Worm (Caenorhabditis elegans) whole organism, L2 larva: ENCODE results near the gene myo-2.

ENCODE experiments used
- F13H6.1 ChIP-seq: sonication (generic microtip); optimal IDR thresholded peaks from 2 replicates; lab custom pipeline; 2016; ENCODE audit warnings: missing genetic modification characterization, missing compliant biosample characterization
- Y55F3AM.14 ChIP-seq: fragments of 200-800 bp; sonication (Bioruptor generic); optimal IDR thresholded peaks from 2 replicates; lab custom pipeline; 2018; ENCODE audit warnings: mild to moderate bottlenecking, missing genetic modification characterization, missing compliant biosample characterization
- ZK546.5 ChIP-seq: sonication (generic microtip); optimal IDR thresholded peaks from 2 replicates; lab custom pipeline; 2017; ENCODE audit warnings: missing biosample characterization, missing genetic modification characterization
- alr-1 ChIP-seq: fragments of 150-350 bp; optimal IDR thresholded peaks from 2 replicates; lab custom pipeline; 2014; ENCODE audit warnings: missing biosample characterization, missing genetic modification characterization
- aly-2 ChIP-seq: fragments of 150-350 bp; optimal IDR thresholded peaks from 2 replicates; lab custom pipeline; 2014; ENCODE audit warnings: missing biosample characterization, missing genetic modification characterization
- ama-1 ChIP-seq: fragments of 150-350 bp; optimal IDR thresholded peaks from 2 replicates; lab custom pipeline; 2018; ENCODE audit warnings: inconsistent platforms
- blmp-1 ChIP-seq: sonication (generic microtip); optimal IDR thresholded peaks from 2 replicates; lab custom pipeline; 2017; ENCODE audit warnings: missing genetic modification characterization, mild to moderate bottlenecking, missing compliant biosample characterization, antibody characterized with exemption, moderate library complexity; ENCODE audit not compliant: insufficient read depth
- crh-2 ChIP-seq: sonication (generic microtip); optimal IDR thresholded peaks from 2 replicates; lab custom pipeline; 2017; ENCODE audit warnings: missing biosample characterization, missing genetic modification characterization
- dmd-4 ChIP-seq: sonication (generic microtip); optimal IDR thresholded peaks from 2 replicates; lab custom pipeline; 2017; ENCODE audit warnings: missing biosample characterization, missing genetic modification characterization
- egl-27 ChIP-seq: sonication (generic microtip); optimal IDR thresholded peaks from 3 replicates; lab custom pipeline; 2017; ENCODE audit warnings: missing biosample characterization, missing genetic modification reagents, missing genetic modification characterization
- fos-1 ChIP-seq: fragments of 150-350 bp; optimal IDR thresholded peaks from 2 replicates; lab custom pipeline; 2014; ENCODE audit warnings: missing biosample characterization, missing genetic modification characterization
- gmeb-1 ChIP-seq: fragments of 150-350 bp; optimal IDR thresholded peaks from 2 replicates; lab custom pipeline; 2014; ENCODE audit warnings: missing biosample characterization, missing genetic modification characterization
- lin-11 ChIP-seq: fragments of 150-350 bp; sonication (generic microtip); optimal IDR thresholded peaks from 2 replicates; lab custom pipeline; 2014; ENCODE audit warnings: missing biosample characterization, missing genetic modification characterization, inconsistent platforms, mixed read lengths
- lin-39 ChIP-seq: fragments of 150-350 bp; optimal IDR thresholded peaks from 2 replicates; lab custom pipeline; 2014; ENCODE audit warnings: missing biosample characterization, missing genetic modification reagents, missing genetic modification characterization
- lsy-2 ChIP-seq, 2 experiments: fragments of 150-350 bp in 1 of 2; sonication (generic microtip) in 1 of 2; optimal IDR thresholded peaks; 2 replicates each; lab custom pipeline; 2014 to 2017; ENCODE audit warnings: missing biosample characterization in 2 of 2, missing genetic modification characterization in 2 of 2
- mab-5 ChIP-seq: fragments of 150-350 bp; optimal IDR thresholded peaks from 2 replicates; lab custom pipeline; 2014; ENCODE audit warnings: missing biosample characterization, missing genetic modification characterization
- mbf-1 ChIP-seq: sonication (generic microtip); optimal IDR thresholded peaks from 2 replicates; lab custom pipeline; 2017; ENCODE audit warnings: missing biosample characterization, missing genetic modification characterization
- mdl-1 ChIP-seq, 2 experiments: fragments of 150-350 bp in 1 of 2; sonication (generic microtip) in 1 of 2; optimal IDR thresholded peaks; 2 replicates each; lab custom pipeline; 2017; ENCODE audit warnings: missing biosample characterization in 2 of 2, missing genetic modification characterization in 2 of 2
- nhr-10 ChIP-seq: sonication (generic microtip); optimal IDR thresholded peaks from 2 replicates; lab custom pipeline; 2017; ENCODE audit warnings: missing biosample characterization, missing genetic modification characterization
- nhr-11 ChIP-seq: fragments of 150-350 bp; optimal IDR thresholded peaks from 2 replicates; lab custom pipeline; 2014; ENCODE audit warnings: missing biosample characterization, missing genetic modification characterization
- nhr-129 ChIP-seq: fragments of 150-350 bp; optimal IDR thresholded peaks from 2 replicates; lab custom pipeline; 2014; ENCODE audit warnings: missing biosample characterization, missing genetic modification characterization
- nhr-21 ChIP-seq: fragments of 150-350 bp; optimal IDR thresholded peaks from 2 replicates; lab custom pipeline; 2014; ENCODE audit warnings: missing biosample characterization, missing genetic modification characterization
- nhr-23 ChIP-seq: fragments of 150-350 bp; optimal IDR thresholded peaks from 2 replicates; lab custom pipeline; 2014; ENCODE audit warnings: missing biosample characterization, missing genetic modification reagents, missing genetic modification characterization
- nhr-237 ChIP-seq: fragments of 150-350 bp; optimal IDR thresholded peaks from 2 replicates; lab custom pipeline; 2014; ENCODE audit warnings: missing biosample characterization, missing genetic modification characterization
- nhr-25 ChIP-seq: fragments of 150-350 bp; sonication (generic microtip); optimal IDR thresholded peaks from 3 replicates; lab custom pipeline; 2014; ENCODE audit warnings: missing biosample characterization, missing genetic modification characterization
- nhr-77 ChIP-seq: fragments of 150-350 bp; optimal IDR thresholded peaks from 2 replicates; lab custom pipeline; 2014; ENCODE audit warnings: missing biosample characterization, missing genetic modification characterization
- peb-1 ChIP-seq: fragments of 150-350 bp; optimal IDR thresholded peaks from 2 replicates; lab custom pipeline; 2014; ENCODE audit warnings: missing biosample characterization, missing genetic modification characterization
- sem-4 ChIP-seq: fragments of 150-350 bp; optimal IDR thresholded peaks from 2 replicates; lab custom pipeline; 2014; ENCODE audit warnings: missing biosample characterization, missing genetic modification reagents, missing genetic modification characterization
- sma-3 ChIP-seq: sonication (generic microtip); optimal IDR thresholded peaks from 2 replicates; lab custom pipeline; 2016; ENCODE audit warnings: missing genetic modification reagents, missing genetic modification characterization, missing compliant biosample characterization
- sma-9 ChIP-seq, 2 experiments: fragments of 150-350 bp in 1 of 2; sonication (generic microtip) in 1 of 2; optimal IDR thresholded peaks; 2 replicates each; lab custom pipeline; 2014 to 2016; ENCODE audit warnings: missing genetic modification characterization in 2 of 2, mild to moderate bottlenecking in 1 of 2, missing biosample characterization in 1 of 2, missing compliant biosample characterization in 1 of 2, missing genetic modification reagents in 1 of 2, moderate library complexity in 1 of 2
- snpc-4 ChIP-seq: fragments of 150-350 bp; optimal IDR thresholded peaks from 2 replicates; lab custom pipeline; 2014; ENCODE audit warnings: missing biosample characterization, missing genetic modification characterization
- unc-62 ChIP-seq: fragments of 150-350 bp; optimal IDR thresholded peaks from 2 replicates; lab custom pipeline; 2014; ENCODE audit warnings: missing biosample characterization, missing genetic modification reagents, missing genetic modification characterization
- ztf-1 ChIP-seq: fragments of 200-800 bp; sonication (Bioruptor generic); conservative IDR thresholded peaks from 2 replicates; pipeline ENCODE4 v1.3.6; 2022; ENCODE audit warnings: missing genetic modification characterization, missing compliant biosample characterization
- ztf-11 ChIP-seq: sonication (generic microtip); optimal IDR thresholded peaks from 2 replicates; lab custom pipeline; 2017; ENCODE audit warnings: missing biosample characterization, missing genetic modification characterization
- ztf-4 ChIP-seq: fragments of 150-350 bp; optimal IDR thresholded peaks from 2 replicates; lab custom pipeline; 2014; ENCODE audit warnings: missing biosample characterization, missing genetic modification characterization

The myo-2 gene

ce11 chrX:12467660-12468111 is at the start of gene myo-2:
Gene myo-2, plus strand, starts transcription at chrX:12468061.
- TF ChIP-seq nhr-11 (tag; lab: Kevin White, UChicago) (no peak), ama-1 (lab: Kevin White, UChicago) (no peak), F13H6.1 (tag; lab: Kevin White, UChicago) (peak; percentile 28), nhr-77 (tag; lab: Kevin White, UChicago) (no peak)

ce11 chrX:12422580-12422979 is 45.3 kb upstream of the myo-2 start:
- TF ChIP-seq nhr-25 (tag; lab: Kevin White, UChicago), result peak; percentile 65
- no peak for TF ChIP-seq nhr-10
- TF ChIP-seq nhr-21 (tag; lab: Kevin White, UChicago), result peak; percentile 64
- TF ChIP-seq gmeb-1 (tag; lab: Kevin White, UChicago), result no peak
- TF ChIP-seq sma-3 (GFP tag; lab: Kevin White, UChicago), result peak; percentile 26
- peak; percentile 71 for TF ChIP-seq sma-9 (GFP tag; optimal IDR thresholded peaks at IDR 0.05; lab: Kevin White, UChicago)
- TF ChIP-seq sma-9 (tag; optimal IDR thresholded peaks at IDR 0.05; lab: Kevin White, UChicago), result no peak
- TF ChIP-seq crh-2 (tag; lab: Kevin White, UChicago), result peak; percentile 16

ce11 chrX:12425427-12425826 is 42.4 kb upstream of the myo-2 start, which contains the start of gene T24D3.2:
Gene T24D3.2, plus strand, starts transcription at chrX:12425730.
- TF ChIP-seq blmp-1 (tag; lab: Kevin White, UChicago) (peak; percentile 14), ztf-4 (tag; lab: Kevin White, UChicago) (no peak), aly-2 (tag; lab: Kevin White, UChicago) (no peak), nhr-21 (tag; lab: Kevin White, UChicago) (peak; percentile 91), nhr-237 (tag; lab: Kevin White, UChicago) (no peak), mdl-1 (tag; optimal IDR thresholded peaks at IDR 0.05; lab: Kevin White, UChicago) (peak in 1 of 2 experiments; percentile 24), fos-1 (tag; lab: Kevin White, UChicago) (peak; percentile 13), sma-3 (GFP tag; lab: Kevin White, UChicago) (peak; percentile 88), nhr-25 (tag; lab: Kevin White, UChicago) (peak; percentile 74), nhr-77 (tag; lab: Kevin White, UChicago) (no peak), crh-2 (tag; lab: Kevin White, UChicago) (peak; percentile 19), mbf-1 (no peak), sma-9 (GFP tag; optimal IDR thresholded peaks at IDR 0.05; lab: Kevin White, UChicago) (peak; percentile 87), sma-9 (tag; optimal IDR thresholded peaks at IDR 0.05; lab: Kevin White, UChicago) (no peak), egl-27 (tag; lab: Kevin White, UChicago) (peak; percentile 63)
- TF ChIP-seq, all 48 proteins: peak for 9

- TF ChIP-seq peb-1 (tag; lab: Kevin White, UChicago) (no peak), alr-1 (tag; lab: Kevin White, UChicago) (no peak), ztf-1 (no peak), unc-62 (GFP tag; lab: Kevin White, UChicago) (no peak), Y55F3AM.14 (GFP tag; lab: Kevin White, UChicago) (no peak)
Measured at ce11 chrX:12430309-12430708, 37.6 kb upstream of the myo-2 start, which contains the start of gene med-1. Gene med-1, plus strand, starts transcription at chrX:12430609.

ce11 chrX:12434086-12434485 is 33.8 kb upstream of the myo-2 start, which contains the start of gene tsct-1:
Gene tsct-1, plus strand, starts transcription at chrX:12434097.
- no peak for TF ChIP-seq sem-4 (tag; lab: Kevin White, UChicago)
- TF ChIP-seq nhr-129 (tag; lab: Kevin White, UChicago), result peak; percentile 1

ce11 chrX:12435246-12435645 is 32.6 kb upstream of the myo-2 start:
- TF ChIP-seq fos-1 (tag; lab: Kevin White, UChicago), result peak; percentile 57
- TF ChIP-seq lin-11, result no peak
- TF ChIP-seq nhr-129 (tag; lab: Kevin White, UChicago), result peak; percentile 23

- TF ChIP-seq dmd-4 (tag; lab: Kevin White, UChicago), result no peak
- TF ChIP-seq ZK546.5 (tag; lab: Kevin White, UChicago), result no peak
- TF ChIP-seq gmeb-1 (tag; lab: Kevin White, UChicago), result no peak
- no peak for TF ChIP-seq aly-2 (tag; lab: Kevin White, UChicago)
- TF ChIP-seq lsy-2 (tag; optimal IDR thresholded peaks at IDR 0.05; lab: Kevin White, UChicago), result no peak
- no peak for TF ChIP-seq lin-39 (tag; lab: Kevin White, UChicago)
- no peak for TF ChIP-seq nhr-21 (tag; lab: Kevin White, UChicago)
- TF ChIP-seq unc-62 (GFP tag; lab: Kevin White, UChicago), result no peak
- no peak for TF ChIP-seq nhr-129 (tag; lab: Kevin White, UChicago)
- TF ChIP-seq ama-1 (lab: Kevin White, UChicago), result no peak
- no peak for TF ChIP-seq nhr-11 (tag; lab: Kevin White, UChicago)
- no peak for TF ChIP-seq nhr-23
- TF ChIP-seq ztf-1, result no peak
- no peak for TF ChIP-seq ztf-11 (tag; lab: Kevin White, UChicago)
- no peak for TF ChIP-seq mab-5 (tag; lab: Kevin White, UChicago)
- no peak for TF ChIP-seq snpc-4 (tag; lab: Kevin White, UChicago)
Measured at ce11 chrX:12436486-12436885, 31.4 kb upstream of the myo-2 start.
